Worm (Caenorhabditis elegans) whole organism, young adult: ENCODE data around the gene W06A7.2.

ENCODE experiments used
- B0035.1 ChIP-seq: sonication (generic microtip); optimal IDR thresholded peaks from 2 replicates; lab custom pipeline; 2016; ENCODE audit warnings: missing genetic modification characterization, mild to moderate bottlenecking, missing compliant biosample characterization, missing genotype, missing genetic modification reagents
- B0261.1 ChIP-seq: sonication (generic microtip); optimal IDR thresholded peaks from 2 replicates; lab custom pipeline; 2016; ENCODE audit warnings: mild to moderate bottlenecking, missing genetic modification characterization, moderate library complexity, missing compliant biosample characterization
- F10E7.11 ChIP-seq: sonication (generic microtip); optimal IDR thresholded peaks from 2 replicates; lab custom pipeline; 2017; ENCODE audit warnings: mild to moderate bottlenecking, missing genetic modification characterization, moderate library complexity, missing compliant biosample characterization
- F33H1.4 ChIP-seq: fragments of 200-800 bp; sonication (Bioruptor generic); IDR thresholded peaks from 2 replicates; pipeline ENCODE4 v1.3.6; 2022; ENCODE audit warnings: missing genetic modification reagents, missing genetic modification characterization, missing compliant biosample characterization
- F52B5.7 ChIP-seq: sonication (generic microtip); optimal IDR thresholded peaks from 2 replicates; lab custom pipeline; 2016; ENCODE audit warnings: mild to moderate bottlenecking, missing genetic modification characterization, missing compliant biosample characterization
- F57A8.1 ChIP-seq: fragments of 200-800 bp; sonication (Bioruptor generic); optimal IDR thresholded peaks from 2 replicates; lab custom pipeline; 2018; ENCODE audit warnings: mild to moderate bottlenecking, missing genetic modification characterization, moderate library complexity, missing compliant biosample characterization
- K12H6.12 ChIP-seq: fragments of 200-800 bp; sonication (Bioruptor generic); optimal IDR thresholded peaks from 2 replicates; lab custom pipeline; 2018; ENCODE audit warnings: mild to moderate bottlenecking, missing genetic modification characterization, missing compliant biosample characterization
- T07F8.4 ChIP-seq: sonication (generic microtip); optimal IDR thresholded peaks from 2 replicates; lab custom pipeline; 2016; ENCODE audit warnings: mild to moderate bottlenecking, missing genetic modification characterization, moderate library complexity, missing compliant biosample characterization
- T26A5.8 ChIP-seq: sonication (generic microtip); optimal IDR thresholded peaks from 2 replicates; lab custom pipeline; 2016; ENCODE audit warnings: missing genetic modification characterization, missing compliant biosample characterization
- Y53F4B.3 ChIP-seq: fragments of 200-800 bp; sonication (Bioruptor generic); IDR thresholded peaks from 2 replicates; pipeline ENCODE4 v1.3.6; 2022; ENCODE audit warnings: missing genetic modification reagents, missing genetic modification characterization, missing compliant biosample characterization
- Y53G8AR.9 ChIP-seq: fragments of 200-800 bp; sonication (Bioruptor generic); conservative IDR thresholded peaks from 2 replicates; pipeline ENCODE4 v1.3.6; 2022; ENCODE audit warnings: missing genetic modification reagents, missing genetic modification characterization, missing compliant biosample characterization
- Y56A3A.18 ChIP-seq: fragments of 200-800 bp; sonication (Bioruptor generic); IDR thresholded peaks from 2 replicates; pipeline ENCODE4 v1.3.6; 2022; ENCODE audit warnings: missing genetic modification reagents, missing genetic modification characterization, missing compliant biosample characterization
- Y79H2A.3 ChIP-seq: fragments of 200-800 bp; sonication (Bioruptor generic); conservative IDR thresholded peaks from 2 replicates; pipeline ENCODE4 v1.3.6; 2022; ENCODE audit warnings: missing genetic modification reagents, missing genetic modification characterization, missing compliant biosample characterization
- akir-1 ChIP-seq: fragments of 200-800 bp; sonication (Bioruptor generic); optimal IDR thresholded peaks from 2 replicates; lab custom pipeline; 2018; ENCODE audit warnings: mild to moderate bottlenecking, missing genetic modification characterization, moderate library complexity, missing compliant biosample characterization
- aptf-2 ChIP-seq: fragments of 200-800 bp; sonication (Bioruptor generic); conservative IDR thresholded peaks from 2 replicates; pipeline ENCODE4 v1.3.6; 2022; ENCODE audit warnings: missing genetic modification reagents, missing genetic modification characterization, missing compliant biosample characterization
- athp-1 ChIP-seq: sonication (generic microtip); optimal IDR thresholded peaks from 2 replicates; lab custom pipeline; 2017; ENCODE audit warnings: mild to moderate bottlenecking, missing genetic modification characterization, missing compliant biosample characterization
- cebp-1 ChIP-seq, 2 experiments: fragments of 200-800 bp in 1 of 2; sonication (Bioruptor generic) in 1 of 2; sonication (generic microtip) in 1 of 2; IDR thresholded peaks in 1 of 2; optimal IDR thresholded peaks in 1 of 2; 2 replicates each; pipeline versions ENCODE4 v1.3.6 to Lab custom; 2017 to 2022; ENCODE audit warnings: missing compliant biosample characterization in 2 of 2, missing genetic modification characterization in 2 of 2, mild to moderate bottlenecking in 1 of 2, missing genetic modification reagents in 1 of 2, moderate library complexity in 1 of 2
- ceh-27 ChIP-seq: fragments of 200-800 bp; sonication (Bioruptor generic); optimal IDR thresholded peaks from 2 replicates; lab custom pipeline; 2018; ENCODE audit warnings: mild to moderate bottlenecking, missing genetic modification characterization, moderate library complexity, missing compliant biosample characterization
- chd-7 ChIP-seq: sonication (generic microtip); optimal IDR thresholded peaks from 2 replicates; lab custom pipeline; 2016; ENCODE audit warnings: mild to moderate bottlenecking, missing genetic modification characterization, moderate library complexity, missing compliant biosample characterization
- dpff-1 ChIP-seq: sonication (generic microtip); optimal IDR thresholded peaks from 2 replicates; lab custom pipeline; 2017; ENCODE audit warnings: mild to moderate bottlenecking, missing genetic modification characterization, missing compliant biosample characterization
- efl-1 ChIP-seq: fragments of 150-350 bp; optimal IDR thresholded peaks from 2 replicates; lab custom pipeline; 2014; ENCODE audit warnings: missing biosample characterization, missing genetic modification reagents, missing genetic modification characterization
- egl-18 ChIP-seq: fragments of 200-800 bp; sonication (Bioruptor generic); IDR thresholded peaks from 2 replicates; pipeline ENCODE4 v1.3.6; 2022; ENCODE audit warnings: missing genetic modification reagents, missing genetic modification characterization, missing compliant biosample characterization
- egl-44 ChIP-seq: fragments of 200-800 bp; sonication (Bioruptor generic); IDR thresholded peaks from 2 replicates; pipeline ENCODE4 v1.3.6; 2022; ENCODE audit warnings: missing genetic modification reagents, missing genetic modification characterization, missing compliant biosample characterization
- egrh-3 ChIP-seq: fragments of 200-800 bp; sonication (Bioruptor generic); IDR thresholded peaks from 2 replicates; pipeline ENCODE4 v1.3.6; 2022; ENCODE audit warnings: missing genetic modification reagents, missing genetic modification characterization, missing compliant biosample characterization
- ets-4 ChIP-seq: fragments of 200-800 bp; sonication (Bioruptor generic); optimal IDR thresholded peaks from 2 replicates; lab custom pipeline; 2018; ENCODE audit warnings: mild to moderate bottlenecking, missing genetic modification characterization, missing compliant biosample characterization
- him-1 ChIP-seq: sonication (generic microtip); optimal IDR thresholded peaks from 2 replicates; lab custom pipeline; 2016; ENCODE audit warnings: missing genotype, missing genetic modification reagents, missing genetic modification characterization, missing compliant biosample characterization
- hlh-12 ChIP-seq: sonication (generic microtip); optimal IDR thresholded peaks from 2 replicates; lab custom pipeline; 2016; ENCODE audit warnings: missing genetic modification characterization, missing compliant biosample characterization
- hmg-1.2 ChIP-seq: fragments of 200-800 bp; sonication (Bioruptor generic); IDR thresholded peaks from 2 replicates; pipeline ENCODE4 v1.3.6; 2022; ENCODE audit warnings: missing genetic modification reagents, missing genetic modification characterization, missing compliant biosample characterization
- lag-1 ChIP-seq: fragments of 200-800 bp; sonication (Bioruptor generic); IDR thresholded peaks from 2 replicates; pipeline ENCODE4 v1.3.6; 2022; ENCODE audit warnings: missing genetic modification reagents, missing genetic modification characterization, missing compliant biosample characterization
- let-607 ChIP-seq, 2 experiments: fragments of 200-800 bp in 1 of 2; sonication (Bioruptor generic) in 1 of 2; sonication (generic microtip) in 1 of 2; optimal IDR thresholded peaks; 2 replicates each; lab custom pipeline; 2016 to 2018; ENCODE audit warnings: mild to moderate bottlenecking in 2 of 2, missing compliant biosample characterization in 2 of 2, missing genetic modification characterization in 2 of 2, moderate library complexity in 2 of 2, missing genotype in 1 of 2
- lin-26 ChIP-seq: fragments of 200-800 bp; sonication (Bioruptor generic); IDR thresholded peaks from 2 replicates; pipeline ENCODE4 v1.3.6; 2022; ENCODE audit warnings: missing genetic modification reagents, missing genetic modification characterization, missing compliant biosample characterization
- lir-1 ChIP-seq: fragments of 200-800 bp; sonication (Bioruptor generic); conservative IDR thresholded peaks from 2 replicates; pipeline ENCODE4 v1.3.6; 2022; ENCODE audit warnings: missing genetic modification reagents, missing genetic modification characterization, missing compliant biosample characterization
- madf-10 ChIP-seq: sonication (generic microtip); optimal IDR thresholded peaks from 2 replicates; lab custom pipeline; 2016; ENCODE audit warnings: mild to moderate bottlenecking, missing genetic modification characterization, missing compliant biosample characterization
- nfya-2 ChIP-seq: fragments of 200-800 bp; sonication (Bioruptor generic); IDR thresholded peaks from 2 replicates; pipeline ENCODE4 v1.3.6; 2022; ENCODE audit warnings: missing genetic modification reagents, missing genetic modification characterization, missing compliant biosample characterization
- nhr-27 ChIP-seq: fragments of 200-800 bp; sonication (Bioruptor generic); optimal IDR thresholded peaks from 2 replicates; lab custom pipeline; 2018; ENCODE audit warnings: mild to moderate bottlenecking, missing genetic modification characterization, moderate library complexity, missing compliant biosample characterization
- nhr-80 ChIP-seq: sonication (generic microtip); optimal IDR thresholded peaks from 2 replicates; lab custom pipeline; 2016; ENCODE audit warnings: missing genetic modification characterization, missing compliant biosample characterization
- nhr-90 ChIP-seq: sonication (generic microtip); optimal IDR thresholded peaks from 2 replicates; lab custom pipeline; 2016; ENCODE audit warnings: missing genotype, mild to moderate bottlenecking, missing genetic modification characterization, missing compliant biosample characterization
- pbrm-1 ChIP-seq: fragments of 200-800 bp; sonication (Bioruptor generic); IDR thresholded peaks from 2 replicates; pipeline ENCODE4 v1.3.6; 2022; ENCODE audit warnings: missing genetic modification reagents, missing genetic modification characterization, missing compliant biosample characterization
- rcor-1 ChIP-seq: fragments of 200-800 bp; sonication (Bioruptor generic); IDR thresholded peaks from 2 replicates; pipeline ENCODE4 v1.3.6; 2022; ENCODE audit warnings: missing genetic modification reagents, missing genetic modification characterization, missing compliant biosample characterization
- sdz-38 ChIP-seq: sonication (generic microtip); optimal IDR thresholded peaks from 2 replicates; lab custom pipeline; 2016; ENCODE audit warnings: missing genotype, missing genetic modification characterization, missing compliant biosample characterization
- snpc-1.3 ChIP-seq: sonication (generic microtip); optimal IDR thresholded peaks from 2 replicates; lab custom pipeline; 2017; ENCODE audit warnings: missing genetic modification characterization, mild to moderate bottlenecking, missing compliant biosample characterization, antibody characterized with exemption, moderate library complexity, missing genotype, missing genetic modification reagents; ENCODE audit not compliant: insufficient read depth
- snpc-3.4 ChIP-seq: sonication (generic microtip); optimal IDR thresholded peaks from 2 replicates; lab custom pipeline; 2017; ENCODE audit warnings: missing genetic modification characterization, mild to moderate bottlenecking, missing compliant biosample characterization, antibody characterized with exemption, moderate library complexity, missing genotype, missing genetic modification reagents
- tbx-9 ChIP-seq: sonication (generic microtip); optimal IDR thresholded peaks from 2 replicates; lab custom pipeline; 2016; ENCODE audit warnings: borderline replicate concordance, missing genetic modification characterization, inconsistent platforms, missing compliant biosample characterization
- unc-62 ChIP-seq: fragments of 150-350 bp; optimal IDR thresholded peaks from 2 replicates; lab custom pipeline; 2014; ENCODE audit warnings: missing biosample characterization, missing genetic modification reagents, missing genetic modification characterization
- zim-3 ChIP-seq: sonication (generic microtip); optimal IDR thresholded peaks from 2 replicates; lab custom pipeline; 2017; ENCODE audit warnings: mild to moderate bottlenecking, missing genetic modification characterization, moderate library complexity, missing compliant biosample characterization
- ztf-18 ChIP-seq: sonication (generic microtip); optimal IDR thresholded peaks from 2 replicates; lab custom pipeline; 2016; ENCODE audit warnings: missing genotype, mild to moderate bottlenecking, missing genetic modification characterization, missing compliant biosample characterization
- ztf-25 ChIP-seq: fragments of 200-800 bp; sonication (Bioruptor generic); IDR thresholded peaks from 2 replicates; pipeline ENCODE4 v1.3.6; 2022; ENCODE audit warnings: missing genetic modification reagents, missing genetic modification characterization, missing compliant biosample characterization
- ztf-6 ChIP-seq: fragments of 200-800 bp; sonication (Bioruptor generic); IDR thresholded peaks from 2 replicates; pipeline ENCODE4 v1.3.6; 2022; ENCODE audit warnings: missing genetic modification reagents, missing genetic modification characterization, missing compliant biosample characterization

The W06A7.2 gene

ce11 chrV:14855626-14856025 is 34.0 kb downstream of the W06A7.2 start:
- no peak for TF ChIP-seq ztf-6 (GFP tag; lab: Robert Waterston, UW)
- TF ChIP-seq B0261.1 = peak; percentile 87
- TF ChIP-seq ztf-18 (tag; lab: Kevin White, UChicago) = peak; percentile 3
- TF ChIP-seq efl-1 = no peak
- TF ChIP-seq madf-10 (tag; lab: Kevin White, UChicago) = no peak
- no peak for TF ChIP-seq tbx-9 (tag; lab: Kevin White, UChicago)
- TF ChIP-seq K12H6.12 (tag; lab: Kevin White, UChicago) = no peak
- peak; percentile 9 for TF ChIP-seq athp-1 (tag; lab: Kevin White, UChicago)
- no peak for TF ChIP-seq lag-1 (GFP tag; lab: Robert Waterston, UW)
- TF ChIP-seq him-1 (tag; lab: Kevin White, UChicago) = peak; percentile 69
- no peak for TF ChIP-seq Y79H2A.3 (GFP tag; lab: Robert Waterston, UW)
- peak; percentile 1 for TF ChIP-seq zim-3 (tag; lab: Kevin White, UChicago)
- no peak for TF ChIP-seq B0035.1 (tag; lab: Kevin White, UChicago)
- peak; percentile 79 for TF ChIP-seq snpc-3.4 (tag; lab: Kevin White, UChicago)
- TF ChIP-seq sdz-38 (tag; lab: Kevin White, UChicago) = no peak
- TF ChIP-seq egl-18 (GFP tag; lab: Robert Waterston, UW) = no peak
- TF ChIP-seq ets-4 = no peak
- peak; percentile 68 for TF ChIP-seq hmg-1.2 (GFP tag; lab: Robert Waterston, UW)
- no peak for TF ChIP-seq akir-1
- TF ChIP-seq egrh-3 (GFP tag; lab: Robert Waterston, UW) = no peak; the same call in 1 of the 2 replicates
- no peak for TF ChIP-seq nfya-2
- 0 out of 2 replicates have a peak, but pooled peaks have one; percentile 68 for TF ChIP-seq Y56A3A.18 (GFP tag; lab: Robert Waterston, UW)
- peak; percentile 82 for TF ChIP-seq lin-26 (GFP tag; lab: Robert Waterston, UW)
- TF ChIP-seq nhr-27 (tag; lab: Kevin White, UChicago) = peak; percentile 44
- no peak for TF ChIP-seq unc-62
- no peak; the same call in 1 of the 2 replicates for TF ChIP-seq pbrm-1 (GFP tag; lab: Robert Waterston, UW)
- no peak for TF ChIP-seq nhr-80 (tag; lab: Kevin White, UChicago)
- no peak for TF ChIP-seq Y53G8AR.9 (GFP tag; lab: Robert Waterston, UW)
- no peak for TF ChIP-seq F57A8.1 (GFP tag; lab: Kevin White, UChicago)
- TF ChIP-seq snpc-1.3 (tag; lab: Kevin White, UChicago) = peak; percentile 39
- no peak for TF ChIP-seq T26A5.8 (tag; lab: Kevin White, UChicago)
- TF ChIP-seq egl-44 (GFP tag; lab: Robert Waterston, UW) = no peak
- no peak for TF ChIP-seq dpff-1 (tag; lab: Kevin White, UChicago)
- TF ChIP-seq aptf-2 (GFP tag; lab: Robert Waterston, UW) = no peak
- TF ChIP-seq lir-1 (GFP tag; lab: Robert Waterston, UW) = no peak
- peak; percentile 47 for TF ChIP-seq F52B5.7 (tag; lab: Kevin White, UChicago)
- TF ChIP-seq let-607 (tag; optimal IDR thresholded peaks at IDR 0.05; lab: Kevin White, UChicago) = no peak
- TF ChIP-seq nhr-90 (tag; lab: Kevin White, UChicago) = peak; percentile 67
- no peak for TF ChIP-seq F10E7.11 (tag; lab: Kevin White, UChicago)
- TF ChIP-seq ztf-25 = 0 out of 2 replicates have a peak, but pooled peaks have one; percentile 54
- peak; percentile 3 for TF ChIP-seq ceh-27 (GFP tag; lab: Kevin White, UChicago)
- TF ChIP-seq chd-7 (tag; lab: Kevin White, UChicago) = peak; percentile 39
- no peak; the same call in 1 of the 2 replicates for TF ChIP-seq rcor-1 (GFP tag; lab: Robert Waterston, UW)
- TF ChIP-seq F33H1.4 (GFP tag; lab: Robert Waterston, UW) = peak; percentile 17; the same call in 1 of the 2 replicates
- TF ChIP-seq hlh-12 (tag; lab: Kevin White, UChicago) = no peak
- peak; percentile 31 for TF ChIP-seq T07F8.4
- TF ChIP-seq Y53F4B.3 (GFP tag; lab: Robert Waterston, UW) = no peak
- TF ChIP-seq cebp-1 (GFP tag; IDR thresholded peaks at IDR 0.05; lab: Robert Waterston, UW) = no peak
- no peak for TF ChIP-seq cebp-1 (tag; optimal IDR thresholded peaks at IDR 0.05; lab: Kevin White, UChicago)
